Worm (Caenorhabditis elegans) whole organism, midembryonic: ENCODE results near the gene dpy-31.

Experiments used
- T22C8.4 ChIP-seq: fragments of 200-800 bp; sonication (Bioruptor generic); IDR thresholded peaks from 2 replicates; pipeline ENCODE4 v1.3.6; 2022; ENCODE audit warnings: missing genetic modification characterization, missing compliant biosample characterization
- cog-1 ChIP-seq: sonication (generic microtip); optimal IDR thresholded peaks from 2 replicates; lab custom pipeline; 2016; ENCODE audit warnings: missing genetic modification characterization, missing compliant biosample characterization
- flt-1 ChIP-seq: fragments of 200-800 bp; sonication (Bioruptor generic); IDR thresholded peaks from 2 replicates; pipeline ENCODE4 v1.3.6; 2022; ENCODE audit warnings: missing genetic modification characterization, missing compliant biosample characterization
- klf-2 ChIP-seq: fragments of 200-800 bp; sonication (Bioruptor generic); conservative IDR thresholded peaks from 2 replicates; pipeline ENCODE4 v1.3.6; 2022; ENCODE audit warnings: missing genetic modification reagents, missing genetic modification characterization, missing compliant biosample characterization
- med-1 ChIP-seq: sonication (generic microtip); optimal IDR thresholded peaks from 2 replicates; lab custom pipeline; 2017; ENCODE audit warnings: missing genetic modification characterization, mild to moderate bottlenecking, missing compliant biosample characterization, antibody characterized with exemption, missing genetic modification reagents; ENCODE audit not compliant: insufficient read depth
- ref-1 ChIP-seq: fragments of 200-800 bp; sonication (Bioruptor generic); conservative IDR thresholded peaks from 2 replicates; pipeline ENCODE4 v1.3.6; 2022; ENCODE audit warnings: missing genetic modification reagents, missing genetic modification characterization, missing compliant biosample characterization
- tab-1 ChIP-seq: fragments of 200-800 bp; sonication (Bioruptor generic); IDR thresholded peaks from 2 replicates; pipeline ENCODE4 v1.3.6; 2022; ENCODE audit warnings: missing genetic modification characterization, missing compliant biosample characterization
- ztf-23 ChIP-seq: fragments of 200-800 bp; sonication (Bioruptor generic); IDR thresholded peaks from 2 replicates; pipeline ENCODE4 v1.3.6; 2022; ENCODE audit warnings: missing genetic modification reagents, missing genetic modification characterization, missing compliant biosample characterization
- ztf-29 ChIP-seq: fragments of 200-800 bp; sonication (Bioruptor generic); IDR thresholded peaks from 2 replicates; pipeline ENCODE4 v1.3.6; 2022; ENCODE audit warnings: missing genetic modification reagents, missing genetic modification characterization, missing compliant biosample characterization

DNA sequence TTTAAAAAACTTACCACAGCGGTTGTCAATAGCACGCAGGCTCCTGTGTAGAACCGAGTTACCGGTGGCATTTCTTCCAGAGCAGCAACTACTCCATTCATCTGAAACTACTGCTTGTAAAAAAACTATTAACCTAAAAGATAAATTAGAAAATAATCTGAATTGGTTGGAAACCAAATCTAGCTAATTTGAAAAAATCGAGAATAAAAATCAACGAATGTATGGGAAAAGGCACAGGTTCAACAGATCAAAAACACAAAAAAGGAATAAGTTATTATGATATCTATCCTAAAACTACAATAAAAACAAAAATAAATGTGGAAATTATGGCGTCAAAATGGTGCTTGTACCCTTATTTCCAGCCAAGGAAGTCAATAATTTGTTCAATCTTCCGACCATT, 21.0 kb downstream of the dpy-31 start, which contains the start of gene der-2:
- TF ChIP-seq klf-2 (GFP tag; lab: Robert Waterston, UW) (no peak), flt-1 (no peak), med-1 (GFP tag; lab: Kevin White, UChicago) (no peak), ztf-23 (no peak), cog-1 (tag; lab: Kevin White, UChicago) (no peak), ztf-29 (GFP tag; lab: Robert Waterston, UW) (no peak), T22C8.4 (GFP tag; lab: Robert Waterston, UW) (no peak), ref-1 (no peak), tab-1 (no peak)
